Fruit fly (Drosophila melanogaster): ENCODE data around the gene Naa30A.

Gene Naa30A

DNA sequence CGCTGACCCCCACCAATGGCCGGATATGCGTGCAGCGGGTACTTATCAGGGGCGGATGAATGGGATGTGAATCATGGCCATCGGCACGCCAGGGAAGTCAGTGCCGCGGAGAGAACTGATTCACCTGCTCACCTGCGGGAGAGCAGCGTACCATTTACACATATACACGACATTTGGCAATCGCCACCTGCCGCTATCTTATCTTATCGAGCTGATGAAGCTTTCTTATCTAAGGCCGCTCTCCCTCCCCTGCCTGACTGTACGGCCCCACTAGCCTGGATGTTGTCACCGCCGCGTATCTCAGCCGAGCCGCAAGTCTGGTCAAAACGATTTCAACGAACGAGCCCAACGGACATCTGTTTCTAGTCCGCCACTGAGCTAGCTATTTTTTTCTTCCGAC is 4.3 kb downstream of the Naa30A start, which contains the start of gene Tsp2A (continued):
- no peak for TF ChIP-seq Pdp1 (GFP tag; optimal IDR thresholded peaks at IDR 0.05)
- no peak for TF ChIP-seq Tbp (GFP tag; optimal IDR thresholded peaks at IDR 0.05)
- no peak for TF ChIP-seq CG18476 (GFP tag; optimal IDR thresholded peaks at IDR 0.05)
- peak; percentile 17 for TF ChIP-seq grn (GFP tag; optimal IDR thresholded peaks at IDR 0.05)
- peak; percentile 33 for TF ChIP-seq sug (tag; optimal IDR thresholded peaks at IDR 0.05)
- no peak for TF ChIP-seq pita (GFP tag; optimal IDR thresholded peaks at IDR 0.05)
- TF ChIP-seq Hmx (GFP tag; optimal IDR thresholded peaks at IDR 0.05), result no peak
- no peak for TF ChIP-seq CG4404 (GFP tag; IDR thresholded peaks at IDR 0.05)
- TF ChIP-seq Kr (GFP tag; optimal IDR thresholded peaks at IDR 0.05), result no peak
- no peak for TF ChIP-seq pnt (GFP tag; optimal IDR thresholded peaks at IDR 0.05)
- TF ChIP-seq disco-r (GFP tag; optimal IDR thresholded peaks at IDR 0.05), result no peak
- TF ChIP-seq MESR4 (GFP tag; optimal IDR thresholded peaks at IDR 0.05), result no peak
- no peak for TF ChIP-seq PHDP (tag; optimal IDR thresholded peaks at IDR 0.05)
- TF ChIP-seq CG3281 (GFP tag; optimal IDR thresholded peaks at IDR 0.05), result no peak
- TF ChIP-seq Vsx1 (GFP tag; optimal IDR thresholded peaks at IDR 0.05), result no peak
- TF ChIP-seq CG4328 (GFP tag; optimal IDR thresholded peaks at IDR 0.05), result no peak
- no peak for TF ChIP-seq CG17359 (tag; optimal IDR thresholded peaks at IDR 0.05)
- TF ChIP-seq sd (tag; optimal IDR thresholded peaks at IDR 0.05), result peak; percentile 17
- TF ChIP-seq hb (GFP tag; IDR thresholded peaks at IDR 0.05; ENCODE audit: partially characterized antibody), result no peak
- no peak for TF ChIP-seq mam (GFP tag; optimal IDR thresholded peaks at IDR 0.05)
- no peak for TF ChIP-seq Hr3 (GFP tag; optimal IDR thresholded peaks at IDR 0.05)
- peak; percentile 53 for TF ChIP-seq mirr (GFP tag; optimal IDR thresholded peaks at IDR 0.05)
- TF ChIP-seq Drgx (GFP tag; IDR thresholded peaks at IDR 0.05), result no peak
- no peak for TF ChIP-seq CG14441 (GFP tag; IDR thresholded peaks at IDR 0.05)
- peak; percentile 39 for TF ChIP-seq CG10543 (GFP tag; optimal IDR thresholded peaks at IDR 0.05)
- TF ChIP-seq exex (tag; optimal IDR thresholded peaks at IDR 0.05), result peak; percentile 20
- TF ChIP-seq hth (optimal IDR thresholded peaks at IDR 0.05), result no peak
- TF ChIP-seq rib (GFP tag; IDR thresholded peaks at IDR 0.05), result no peak
- TF ChIP-seq CG32532 (GFP tag; IDR thresholded peaks at IDR 0.05), result no peak
- no peak for TF ChIP-seq dati (GFP tag; IDR thresholded peaks at IDR 0.05)
- TF ChIP-seq CG14050 (GFP tag; IDR thresholded peaks at IDR 0.05), result no peak
- TF ChIP-seq Taf1 (GFP tag; IDR thresholded peaks at IDR 0.05), result no peak
- TF ChIP-seq scrt (GFP tag; optimal IDR thresholded peaks at IDR 0.05), result no peak
- no peak for TF ChIP-seq lmd (GFP tag; IDR thresholded peaks at IDR 0.05)
- no peak for TF ChIP-seq crc (GFP tag; optimal IDR thresholded peaks at IDR 0.05)

DNA sequence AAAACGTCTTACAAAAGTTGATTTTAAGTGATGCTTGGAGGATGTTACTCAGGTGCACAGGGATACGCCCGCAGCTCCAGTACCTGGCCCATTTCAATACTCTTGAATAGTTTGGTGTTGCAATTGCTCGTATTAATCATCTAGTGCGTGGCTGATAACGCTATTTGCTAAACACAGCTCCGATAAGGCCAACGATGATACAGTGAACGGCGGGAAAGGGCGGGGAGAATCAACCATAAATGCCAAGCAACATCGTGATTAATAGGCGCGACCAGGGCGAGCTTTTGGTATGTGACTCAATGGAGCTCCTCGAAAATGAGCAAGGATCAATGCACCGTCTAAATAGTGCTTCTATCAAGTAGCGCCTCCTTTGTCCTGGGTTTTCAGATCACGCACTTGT is 4.9 kb downstream of the Naa30A start:
- peak; percentile 1 for TF ChIP-seq exex (tag; optimal IDR thresholded peaks at IDR 0.05)
- TF ChIP-seq Xbp1 (GFP tag; optimal IDR thresholded peaks at IDR 0.05), result no peak
- TF ChIP-seq GATAe (GFP tag; conservative IDR thresholded peaks at IDR 0.05), result peak; percentile 64
- TF ChIP-seq sd (tag; optimal IDR thresholded peaks at IDR 0.05), result peak; percentile 51
- TF ChIP-seq slou (GFP tag; optimal IDR thresholded peaks at IDR 0.05), result no peak
- peak; percentile 4 for TF ChIP-seq mirr (GFP tag; optimal IDR thresholded peaks at IDR 0.05)

DNA sequence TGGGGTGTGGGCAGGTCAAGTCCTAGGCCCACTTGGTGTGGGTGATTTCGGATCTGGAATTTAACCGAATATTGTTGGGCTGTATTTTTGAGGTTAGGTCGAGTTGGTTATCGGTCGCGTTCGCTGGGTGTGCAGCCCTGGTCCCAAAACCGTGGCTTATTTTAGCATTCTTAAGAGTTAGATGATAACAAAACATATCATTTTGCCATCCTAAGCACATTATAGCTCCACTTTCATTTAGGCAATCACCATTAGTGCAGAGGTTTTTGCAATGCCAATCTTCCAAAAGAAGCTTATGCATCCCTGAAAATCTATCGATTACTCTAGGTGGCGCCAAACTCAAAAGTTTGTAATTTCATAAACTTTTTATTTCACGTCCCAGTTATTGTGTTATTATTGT is 7.3 kb downstream of the Naa30A start, which contains the start of gene MTPAP:
Gene MTPAP (minus strand): TSS at position 103 of the 400 bp plus-strand sequence.
- TF ChIP-seq nmo (GFP tag; optimal IDR thresholded peaks at IDR 0.05), result peak; percentile 54
- TF ChIP-seq CG16813 (GFP tag; IDR thresholded peaks at IDR 0.05; ENCODE audit: partially characterized antibody), result peak; percentile 67
- no peak for TF ChIP-seq Hmx (GFP tag; optimal IDR thresholded peaks at IDR 0.05)
- TF ChIP-seq CG17912 (GFP tag; optimal IDR thresholded peaks at IDR 0.05), result no peak
- no peak for TF ChIP-seq otp (GFP tag; IDR thresholded peaks at IDR 0.05)
- TF ChIP-seq CG10147 (GFP tag; optimal IDR thresholded peaks at IDR 0.05), result no peak
- TF ChIP-seq ssp (GFP tag; IDR thresholded peaks at IDR 0.05), result no peak
- TF ChIP-seq CG11456 (GFP tag; IDR thresholded peaks at IDR 0.05), result no peak
- TF ChIP-seq CG7745 (tag; optimal IDR thresholded peaks at IDR 0.05), result no peak
- TF ChIP-seq Deaf1 (tag; optimal IDR thresholded peaks at IDR 0.05), result no peak
- no peak for TF ChIP-seq ab (GFP tag; optimal IDR thresholded peaks at IDR 0.05)
- no peak for TF ChIP-seq fd64A (GFP tag; optimal IDR thresholded peaks at IDR 0.05)
- no peak for TF ChIP-seq CG1529 (GFP tag; optimal IDR thresholded peaks at IDR 0.05)
- no peak for TF ChIP-seq CG17802 (tag; optimal IDR thresholded peaks at IDR 0.05)
- TF ChIP-seq Adf1 (GFP tag; IDR thresholded peaks at IDR 0.05), result no peak

All from whole organism, embryonic.